Worm (Caenorhabditis elegans) whole organism, L4 larva: Measurements from ENCODE around the gene C55A1.1.

Source experiments
- Y48G9A.11 ChIP-seq: fragments of 200-800 bp; sonication (Bioruptor generic); IDR thresholded peaks from 2 replicates; pipeline ENCODE4 v1.3.6; 2022; ENCODE audit warnings: missing genetic modification reagents, missing genetic modification characterization, missing compliant biosample characterization
- ceh-32 ChIP-seq: sonication (generic microtip); optimal IDR thresholded peaks from 2 replicates; lab custom pipeline; 2016; ENCODE audit warnings: mild to moderate bottlenecking, missing genetic modification characterization, missing compliant biosample characterization; ENCODE audit not compliant: poor library complexity
- daf-12 ChIP-seq: fragments of 150-350 bp; optimal IDR thresholded peaks from 2 replicates; lab custom pipeline; 2014; ENCODE audit warnings: missing biosample characterization, missing genetic modification reagents, missing genetic modification characterization
- mdl-1 ChIP-seq, 2 experiments: fragments of 150-350 bp in 1 of 2; sonication (generic microtip) in 1 of 2; optimal IDR thresholded peaks; 2 replicates each; lab custom pipeline; 2014 to 2017; ENCODE audit warnings: missing biosample characterization in 2 of 2, missing genetic modification characterization in 2 of 2
- nhr-11 ChIP-seq: fragments of 150-350 bp; optimal IDR thresholded peaks from 2 replicates; lab custom pipeline; 2014; ENCODE audit warnings: missing biosample characterization, missing genetic modification characterization
- nhr-76 ChIP-seq: fragments of 150-350 bp; optimal IDR thresholded peaks from 2 replicates; lab custom pipeline; 2014; ENCODE audit warnings: missing biosample characterization, missing genetic modification characterization
- spr-1 ChIP-seq: sonication (generic microtip); optimal IDR thresholded peaks from 2 replicates; lab custom pipeline; 2016; ENCODE audit warnings: mild to moderate bottlenecking, missing genetic modification characterization, missing compliant biosample characterization
- zag-1 ChIP-seq: fragments of 150-350 bp; optimal IDR thresholded peaks from 2 replicates; lab custom pipeline; 2014; ENCODE audit warnings: missing biosample characterization, missing genetic modification characterization
- ztf-11 ChIP-seq: fragments of 150-350 bp; optimal IDR thresholded peaks from 2 replicates; lab custom pipeline; 2014; ENCODE audit warnings: missing biosample characterization, missing genetic modification characterization

- no peak for TF ChIP-seq Y48G9A.11 (GFP tag; lab: Robert Waterston, UW)
- no peak for TF ChIP-seq nhr-76 (tag; lab: Kevin White, UChicago)
- no peak for TF ChIP-seq zag-1 (tag; lab: Kevin White, UChicago)
- no peak for TF ChIP-seq spr-1
- no peak for TF ChIP-seq nhr-11 (tag; lab: Kevin White, UChicago)
- no peak for TF ChIP-seq ztf-11 (tag; lab: Kevin White, UChicago)
- TF ChIP-seq daf-12 (tag; lab: Kevin White, UChicago) = no peak
- no peak for TF ChIP-seq mdl-1 (tag; optimal IDR thresholded peaks at IDR 0.05; lab: Kevin White, UChicago)
- no peak for TF ChIP-seq ceh-32 (tag; lab: Kevin White, UChicago)
These were observed 40.0 kb downstream of the C55A1.1 start for ce11 chrV:15661580-15661979.
